Fruit fly (Drosophila melanogaster) whole organism, embryonic: ENCODE measurements around the gene CG3587.

Experiments
- Adf1 ChIP-seq: fragments of 200-800 bp; sonication (Bioruptor generic); IDR thresholded peaks from 2 replicates; pipeline ENCODE4 v1.3.6; 2022; ENCODE audit warnings: missing biosample characterization, missing genetic modification characterization
- Awh ChIP-seq: fragments of 200-800 bp; sonication (Bioruptor generic); IDR thresholded peaks from 2 replicates; pipeline ENCODE4, ENCODE4 v1.3.6; 2022; ENCODE audit warnings: missing biosample characterization, missing genetic modification characterization
- CG10321 ChIP-seq: fragments of 200-800 bp; sonication (Bioruptor generic); IDR thresholded peaks from 2 replicates; pipeline ENCODE4 v1.3.6; 2022; ENCODE audit warnings: missing biosample characterization, missing genetic modification characterization
- CG10462 ChIP-seq: fragments of 200-800 bp; sonication (Bioruptor generic); optimal IDR thresholded peaks from 2 replicates; lab custom pipeline; 2016; ENCODE audit warnings: missing biosample characterization, missing genetic modification characterization
- CG10543 ChIP-seq: fragments of 200-800 bp; sonication (Bioruptor generic); optimal IDR thresholded peaks from 3 replicates; lab custom pipeline; 2017; ENCODE audit warnings: missing biosample characterization, mild to moderate bottlenecking, missing genetic modification characterization, moderate library complexity
- CG13775 ChIP-seq: fragments of 200-800 bp; sonication (Bioruptor generic); optimal IDR thresholded peaks from 3 replicates; lab custom pipeline; 2017; ENCODE audit warnings: missing biosample characterization, mild to moderate bottlenecking, missing genetic modification characterization
- CG14667 ChIP-seq: fragments of 200-800 bp; sonication (Bioruptor generic); IDR thresholded peaks from 2 replicates; pipeline ENCODE4 v1.3.6; 2022; ENCODE audit warnings: missing biosample characterization, missing genetic modification characterization
- CG2202 ChIP-seq: fragments of 200-800 bp; sonication (Bioruptor generic); optimal IDR thresholded peaks from 2 replicates; lab custom pipeline; 2018; ENCODE audit warnings: missing biosample characterization, mild to moderate bottlenecking, missing genetic modification characterization
- CG2678 ChIP-seq: fragments of 200-800 bp; sonication (Bioruptor generic); optimal IDR thresholded peaks from 3 replicates; lab custom pipeline; 2019; ENCODE audit warnings: missing biosample characterization, mild to moderate bottlenecking, missing genetic modification characterization, moderate library complexity
- CG30403 ChIP-seq: fragments of 200-800 bp; sonication (Bioruptor generic); optimal IDR thresholded peaks from 3 replicates; lab custom pipeline; 2016; ENCODE audit warnings: missing biosample characterization, missing genetic modification characterization
- CG43689 ChIP-seq: fragments of 200-800 bp; sonication (Bioruptor generic); IDR thresholded peaks from 2 replicates; pipeline ENCODE4 v1.3.6; 2022; ENCODE audit warnings: missing biosample characterization, missing genetic modification characterization
- CG5953 ChIP-seq: fragments of 200-800 bp; sonication (Bioruptor generic); IDR thresholded peaks from 2 replicates; pipeline ENCODE4 v1.3.6; 2022; ENCODE audit warnings: missing biosample characterization, missing genetic modification characterization
- CG7357 ChIP-seq: fragments of 200-800 bp; sonication (Bioruptor generic); IDR thresholded peaks from 3 replicates; pipeline ENCODE4 v1.3.6; 2022; ENCODE audit warnings: missing biosample characterization, missing genetic modification characterization
- CG7786 ChIP-seq: fragments of 200-800 bp; sonication (Bioruptor generic); optimal IDR thresholded peaks from 2 replicates; lab custom pipeline; 2016; ENCODE audit warnings: missing biosample characterization, missing genetic modification characterization
- CG8281 ChIP-seq: fragments of 200-800 bp; sonication (Bioruptor generic); optimal IDR thresholded peaks from 2 replicates; lab custom pipeline; 2018; ENCODE audit warnings: missing biosample characterization, mild to moderate bottlenecking, missing genetic modification characterization, moderate library complexity
- CG8478 ChIP-seq: fragments of >200 bp; optimal IDR thresholded peaks from 2 replicates; lab custom pipeline; 2018
- CG9215 ChIP-seq: fragments of 200-800 bp; sonication (Bioruptor generic); IDR thresholded peaks from 2 replicates; pipeline ENCODE4 v1.3.6; 2022; ENCODE audit warnings: missing biosample characterization, missing genetic modification characterization
- CG9797 ChIP-seq: fragments of 200-800 bp; sonication (Bioruptor generic); optimal IDR thresholded peaks from 3 replicates; lab custom pipeline; 2018; ENCODE audit warnings: missing biosample characterization, mild to moderate bottlenecking, missing genetic modification characterization
- CrebB ChIP-seq: fragments of 200-800 bp; sonication (Bioruptor generic); optimal IDR thresholded peaks from 3 replicates; lab custom pipeline; 2018; ENCODE audit warnings: missing biosample characterization, mild to moderate bottlenecking, missing genetic modification characterization
- Dll ChIP-seq: fragments of 200-800 bp; sonication (Bioruptor generic); IDR thresholded peaks from 4 replicates; pipeline ENCODE4 v1.3.6; 2022; ENCODE audit warnings: missing biosample characterization, missing genetic modification characterization; ENCODE audit not compliant: partially characterized antibody
- E2f1 ChIP-seq: fragments of 200-800 bp; sonication (Bioruptor generic); IDR thresholded peaks from 2 replicates; pipeline ENCODE4 v1.3.6; 2022; ENCODE audit warnings: missing biosample characterization, missing genetic modification characterization
- Ets65A ChIP-seq: fragments of 200-800 bp; sonication (Bioruptor generic); peaks from one replicate; lab custom pipeline; 2016; ENCODE audit warnings: missing biosample characterization, missing genetic modification characterization
- HmgZ ChIP-seq: fragments of 200-800 bp; sonication (Bioruptor generic); optimal IDR thresholded peaks from 2 replicates; lab custom pipeline; 2018; ENCODE audit warnings: missing biosample characterization, mild to moderate bottlenecking, missing genetic modification characterization
- Hsf ChIP-seq: fragments of 200-800 bp; sonication (Bioruptor generic); optimal IDR thresholded peaks from 3 replicates; lab custom pipeline; 2016; ENCODE audit warnings: missing biosample characterization, missing genetic modification characterization
- MTF-1 ChIP-seq: fragments of 200-800 bp; sonication (Bioruptor generic); optimal IDR thresholded peaks from 2 replicates; lab custom pipeline; 2018; ENCODE audit warnings: missing biosample characterization, mild to moderate bottlenecking, missing genetic modification characterization, borderline replicate concordance
- NFAT ChIP-seq: fragments of 200-800 bp; sonication (Bioruptor generic); IDR thresholded peaks from 2 replicates; pipeline ENCODE4 v1.3.6; 2022; ENCODE audit warnings: missing biosample characterization, missing genetic modification characterization
- Oaz ChIP-seq: fragments of 200-800 bp; sonication (Bioruptor generic); IDR thresholded peaks from 2 replicates; pipeline ENCODE4 v1.3.6; 2022; ENCODE audit warnings: missing biosample characterization, missing genetic modification characterization
- Opbp ChIP-seq: fragments of 200-800 bp; sonication (Bioruptor generic); IDR thresholded peaks from 3 replicates; pipeline ENCODE4 v1.3.6; 2022; ENCODE audit warnings: missing biosample characterization, missing genetic modification characterization; ENCODE audit not compliant: partially characterized antibody
- Sox102F ChIP-seq: fragments of 200-800 bp; sonication (Bioruptor generic); optimal IDR thresholded peaks from 2 replicates; lab custom pipeline; 2018; ENCODE audit warnings: missing biosample characterization, mild to moderate bottlenecking, missing genetic modification characterization, moderate library complexity
- Sry-β ChIP-seq: fragments of 200-800 bp; sonication (Bioruptor generic); optimal IDR thresholded peaks from 2 replicates; lab custom pipeline; 2018; ENCODE audit warnings: missing biosample characterization, mild to moderate bottlenecking, missing genetic modification characterization, moderate library complexity
- Ssrp ChIP-seq: fragments of 200-800 bp; sonication (Bioruptor generic); optimal IDR thresholded peaks from 2 replicates; lab custom pipeline; 2018; ENCODE audit warnings: missing biosample characterization, mild to moderate bottlenecking, missing genetic modification characterization, moderate library complexity
- Xbp1 ChIP-seq: fragments of 200-800 bp; sonication (Bioruptor generic); optimal IDR thresholded peaks from 3 replicates; lab custom pipeline; 2016; ENCODE audit warnings: missing biosample characterization, mild to moderate bottlenecking, missing genetic modification characterization
- az2 ChIP-seq: fragments of 200-800 bp; sonication (Bioruptor generic); optimal IDR thresholded peaks from 3 replicates; lab custom pipeline; 2016; ENCODE audit warnings: missing biosample characterization, missing genetic modification characterization
- bigmax ChIP-seq: fragments of 200-800 bp; sonication (Bioruptor generic); optimal IDR thresholded peaks from 2 replicates; lab custom pipeline; 2018; ENCODE audit warnings: missing biosample characterization, mild to moderate bottlenecking, missing genetic modification characterization
- danr ChIP-seq: fragments of 200-800 bp; sonication (Bioruptor generic); IDR thresholded peaks from 2 replicates; pipeline ENCODE4 v1.3.6; 2022; ENCODE audit warnings: missing biosample characterization, missing genetic modification characterization
- emc ChIP-seq: fragments of 200-800 bp; sonication (Bioruptor generic); optimal IDR thresholded peaks from 2 replicates; lab custom pipeline; 2016; ENCODE audit warnings: missing biosample characterization, missing genetic modification characterization
- fu2 ChIP-seq: fragments of 200-800 bp; sonication (Bioruptor generic); optimal IDR thresholded peaks from 2 replicates; lab custom pipeline; 2016; ENCODE audit warnings: missing biosample characterization, missing genetic modification characterization
- ind ChIP-seq: fragments of 200-800 bp; sonication (Bioruptor generic); optimal IDR thresholded peaks from 3 replicates; lab custom pipeline; 2016; ENCODE audit warnings: missing biosample characterization, missing genetic modification characterization
- jigr1 ChIP-seq: fragments of 200-800 bp; sonication (Bioruptor generic); IDR thresholded peaks from 3 replicates; pipeline ENCODE4 v1.3.6; 2022; ENCODE audit warnings: missing biosample characterization, missing genetic modification characterization
- jumu ChIP-seq: fragments of 200-800 bp; sonication (Bioruptor generic); optimal IDR thresholded peaks from 3 replicates; lab custom pipeline; 2016; ENCODE audit warnings: missing biosample characterization, missing genetic modification characterization
- lola ChIP-seq, 3 experiments: fragments of >200 bp in 2 of 3; fragments of 200-800 bp in 1 of 3; sonication (Bioruptor generic) in 1 of 3; optimal IDR thresholded peaks; 2 replicates each; lab custom pipeline; 2017 to 2019; ENCODE audit warnings: missing biosample characterization in 3 of 3, missing genetic modification characterization in 3 of 3, mild to moderate bottlenecking in 1 of 3, moderate library complexity in 1 of 3
- pan ChIP-seq, 4 experiments: fragments of >200 bp in 3 of 4; fragments of 200-800 bp in 1 of 4; sonication (Bioruptor generic) in 1 of 4; optimal IDR thresholded peaks in 3 of 4; IDR thresholded peaks in 1 of 4; 2 replicates each; pipeline versions ENCODE4 v1.3.6 to Lab custom; 2017 to 2022; ENCODE audit warnings: missing biosample characterization in 2 of 4, missing genetic modification characterization in 2 of 4, mixed read lengths in 1 of 4
- pho ChIP-seq: fragments of 200-800 bp; sonication (Bioruptor generic); optimal IDR thresholded peaks from 2 replicates; lab custom pipeline; 2016; ENCODE audit warnings: missing biosample characterization, missing genetic modification characterization
- pnt ChIP-seq: fragments of 200-800 bp; sonication (Bioruptor generic); optimal IDR thresholded peaks from 3 replicates; lab custom pipeline; 2016; ENCODE audit warnings: missing biosample characterization, missing genetic modification characterization
- sens-2 ChIP-seq: fragments of 200-800 bp; sonication (Bioruptor generic); IDR thresholded peaks from 2 replicates; pipeline ENCODE4 v1.3.6; 2022; ENCODE audit warnings: missing biosample characterization, missing genetic modification characterization
- shn ChIP-seq: fragments of 200-800 bp; sonication (Bioruptor generic); optimal IDR thresholded peaks from 3 replicates; lab custom pipeline; 2016; ENCODE audit warnings: missing biosample characterization, missing genetic modification characterization
- slbo ChIP-seq: fragments of 200-800 bp; sonication (Bioruptor generic); IDR thresholded peaks from 2 replicates; pipeline ENCODE4 v1.3.6; 2022; ENCODE audit warnings: missing biosample characterization, missing genetic modification characterization
- sug ChIP-seq: fragments of 200-800 bp; optimal IDR thresholded peaks from 2 replicates; lab custom pipeline; 2019; ENCODE audit warnings: missing biosample characterization, mild to moderate bottlenecking, missing genetic modification characterization, moderate library complexity
- twi ChIP-seq: fragments of 200-800 bp; optimal IDR thresholded peaks from 2 replicates; lab custom pipeline; 2019; ENCODE audit warnings: missing biosample characterization, mild to moderate bottlenecking, missing genetic modification characterization, moderate library complexity
- unpg ChIP-seq: fragments of 200-800 bp; sonication (Bioruptor generic); optimal IDR thresholded peaks from 3 replicates; lab custom pipeline; 2018; ENCODE audit warnings: missing biosample characterization, mild to moderate bottlenecking, missing genetic modification characterization, moderate library complexity
- vvl ChIP-seq: fragments of 200-800 bp; sonication (Bioruptor generic); IDR thresholded peaks from 2 replicates; pipeline ENCODE4 v1.3.6; 2022; ENCODE audit warnings: missing biosample characterization, missing genetic modification characterization

CG3587 gene

DNA sequence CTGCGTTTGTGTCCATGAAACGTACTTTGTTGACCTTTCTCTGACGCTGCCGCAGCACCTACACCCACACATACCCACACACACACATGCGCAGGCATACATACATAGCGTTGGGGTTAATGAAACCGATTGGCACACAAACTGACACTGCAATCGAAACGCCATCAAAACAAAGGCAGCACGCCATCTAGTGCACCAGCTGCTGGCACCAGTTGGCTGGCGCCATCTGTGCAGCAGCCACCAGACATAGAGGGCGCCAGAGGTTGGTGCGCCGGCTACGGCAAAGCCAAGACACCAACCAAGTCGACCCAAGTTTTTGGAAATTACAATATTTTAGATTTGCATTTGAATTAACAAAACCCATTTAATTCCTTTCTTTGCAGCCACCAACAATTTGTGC lies 12.8 kb downstream of the CG3587 start (continued):
- TF ChIP-seq CG5953 (GFP tag; lab: Robert Waterston, UW) (peak; percentile 38; the same call in 1 of the 2 replicates), E2f1 (GFP tag; lab: Robert Waterston, UW) (peak; percentile 48), CG30403 (GFP tag; lab: Kevin White, UChicago) (peak; percentile 76), CG8281 (no peak), pan (optimal IDR thresholded peaks at IDR 0.05; lab: Kevin White, UChicago) (no peak), pan (GFP tag; optimal IDR thresholded peaks at IDR 0.05 in 1 of 2, IDR thresholded peaks at IDR 0.05 in 1 of 2) (peak in 1 of 2 experiments; percentile 57), CG8478 (peak; percentile 93), CG10543 (GFP tag; lab: Kevin White, UChicago) (no peak), unpg (GFP tag; lab: Kevin White, UChicago) (no peak), CG10462 (GFP tag; lab: Kevin White, UChicago) (no peak), shn (GFP tag; lab: Kevin White, UChicago) (peak; percentile 67), danr (peak; percentile 62; the same call in 1 of the 2 replicates), vvl (peak; percentile 83), CG14667 (GFP tag; lab: Robert Waterston, UW) (peak; percentile 79), CG13775 (GFP tag; lab: Kevin White, UChicago) (peak; percentile 6), Sox102F (GFP tag; lab: Kevin White, UChicago) (peak; percentile 35), emc (peak; percentile 53), sug (peak; percentile 63), Opbp (GFP tag; lab: Robert Waterston, UW) (peak; percentile 74; the same call in 2 of the 3 replicates), lola (GFP tag; optimal IDR thresholded peaks at IDR 0.05; lab: Kevin White, UChicago) (no peak), Dll (GFP tag; lab: Robert Waterston, UW) (no peak), Sry-β (GFP tag; lab: Kevin White, UChicago) (no peak), NFAT (GFP tag; lab: Robert Waterston, UW) (peak; percentile 93), CG2202 (tag; lab: Kevin White, UChicago) (no peak), CG7786 (GFP tag; lab: Kevin White, UChicago) (peak; percentile 24), HmgZ (tag; lab: Kevin White, UChicago) (peak; percentile 57), MTF-1 (GFP tag; lab: Kevin White, UChicago) (peak; percentile 43), bigmax (no peak), Xbp1 (GFP tag; lab: Kevin White, UChicago) (peak; percentile 85), CG9797 (GFP tag; lab: Kevin White, UChicago) (peak; percentile 6), Ssrp (tag; lab: Kevin White, UChicago) (no peak), Oaz (GFP tag; lab: Robert Waterston, UW) (no peak), az2 (GFP tag; lab: Kevin White, UChicago) (peak; percentile 53), Ets65A (GFP tag; lab: Kevin White, UChicago) (peak; percentile 97), CG2678 (tag; lab: Kevin White, UChicago) (peak; percentile 21), Hsf (peak; percentile 78), sens-2 (GFP tag; lab: Robert Waterston, UW) (no peak), Awh (GFP tag; lab: Robert Waterston, UW) (no peak), pho (GFP tag; lab: Kevin White, UChicago) (peak; percentile 59), CG43689 (GFP tag; lab: Robert Waterston, UW) (no peak), CG10321 (no peak), CrebB (no peak), slbo (GFP tag; lab: Robert Waterston, UW) (peak; percentile 94), pnt (GFP tag; lab: Kevin White, UChicago) (peak; percentile 86), twi (peak; percentile 17), Adf1 (0 out of 2 replicates have a peak, but pooled peaks have one; percentile 30), CG9215 (GFP tag; lab: Robert Waterston, UW) (peak; percentile 77), ind (GFP tag; lab: Kevin White, UChicago) (peak; percentile 71), fu2 (GFP tag; lab: Kevin White, UChicago) (peak; percentile 40), jumu (GFP tag; lab: Kevin White, UChicago) (peak; percentile 86), CG7357 (0 out of 3 replicates have a peak, but pooled peaks have one; percentile 11), jigr1 (GFP tag; lab: Robert Waterston, UW) (peak; percentile 44; the same call in 1 of the 3 replicates)
